Worm (Caenorhabditis elegans): ENCODE measurements around the gene vps-53.

The vps-53 gene

ce11 chrIII:9714731-9715130 is 42.6 kb downstream of the vps-53 start:
- no peak for TF ChIP-seq unc-62 (GFP tag; optimal IDR thresholded peaks at IDR 0.05)

DNA sequence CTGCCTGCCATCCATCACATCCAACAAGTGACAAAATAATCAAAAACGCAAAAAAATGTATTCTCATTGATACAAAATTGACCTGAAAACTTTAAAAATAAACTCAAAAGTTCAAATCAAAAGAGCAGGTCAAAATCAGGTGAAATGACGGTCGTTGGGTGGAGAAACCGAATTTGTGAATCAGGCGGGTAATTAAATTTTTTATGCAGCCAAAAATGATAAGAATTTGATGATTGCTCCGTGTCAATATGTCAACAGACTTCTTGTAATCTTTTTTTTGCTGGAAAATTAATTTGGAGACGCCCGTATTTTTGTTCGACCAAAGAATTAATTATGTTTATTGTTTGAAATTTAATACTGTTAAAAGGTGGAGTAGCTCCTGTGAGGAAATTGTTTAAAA is 43.5 kb downstream of the vps-53 start, which contains the start of gene ncx-6:
Gene ncx-6 (minus strand): TSS at position 88 of the 400 bp plus-strand sequence.
- TF ChIP-seq unc-62 (GFP tag; optimal IDR thresholded peaks at IDR 0.05) = no peak

- no peak for TF ChIP-seq unc-62 (GFP tag; optimal IDR thresholded peaks at IDR 0.05)
These were observed 44.1 kb downstream of the vps-53 start for ce11 chrIII:9713182-9713581.

- no peak for TF ChIP-seq unc-62 (GFP tag; optimal IDR thresholded peaks at IDR 0.05)
These were observed 46.2 kb downstream of the vps-53 start for ce11 chrIII:9711163-9711562.

ce11 chrIII:9705157-9705905 is 52.0 kb downstream of the vps-53 start:
- TF ChIP-seq unc-62 (GFP tag; optimal IDR thresholded peaks at IDR 0.05) = no peak

- TF ChIP-seq unc-62 (GFP tag; optimal IDR thresholded peaks at IDR 0.05) = no peak
These were observed 52.7 kb downstream of the vps-53 start for ce11 chrIII:9704606-9704938.

DNA sequence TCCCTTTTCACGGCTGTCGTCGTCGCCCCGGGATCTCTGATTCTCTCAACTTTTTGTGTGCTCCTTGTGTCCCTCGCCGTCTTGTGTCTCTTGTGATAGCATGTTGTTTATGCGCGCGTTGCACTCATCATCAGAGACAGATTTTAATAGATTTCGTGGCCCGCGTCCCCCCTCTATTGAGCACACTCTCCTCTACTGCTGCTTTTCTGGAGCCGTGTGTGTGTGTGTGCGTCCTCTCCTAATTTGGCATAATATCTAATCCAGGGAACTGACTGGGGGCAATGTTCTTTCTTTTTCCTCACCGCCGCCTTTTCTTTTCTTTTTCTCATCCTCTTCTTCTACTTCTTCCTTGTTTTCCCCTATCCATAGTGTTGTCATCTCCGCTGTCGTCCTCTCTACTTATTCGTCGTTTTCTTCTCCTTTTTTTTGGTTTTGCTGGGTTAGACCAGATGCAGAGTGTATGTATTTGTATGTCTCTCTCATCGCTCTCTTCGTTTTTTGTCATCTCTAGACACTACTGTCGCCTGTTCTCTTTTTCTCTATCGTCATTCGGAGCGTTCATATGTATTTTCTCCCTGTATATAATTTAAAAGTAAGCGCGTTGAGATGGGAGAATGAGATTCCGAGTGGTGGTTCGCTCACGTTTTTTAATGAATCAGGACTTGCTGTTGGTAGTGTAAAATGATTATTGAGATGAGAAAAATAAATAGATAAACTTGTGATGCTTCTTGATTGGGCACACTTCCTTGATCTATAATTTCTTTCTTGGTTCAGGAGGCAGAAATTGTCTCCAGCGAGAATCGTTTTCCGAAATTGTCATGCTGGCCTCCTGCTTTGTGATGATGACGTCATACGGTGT is 53.3 kb downstream of the vps-53 start:
- TF ChIP-seq unc-62 (GFP tag; optimal IDR thresholded peaks at IDR 0.05) = no peak

Data from whole organism, dauer.